Fruit fly (Drosophila melanogaster) S2 (cell line): Measurements from ENCODE around the gene Ca-alpha1T.

Experiments used
- CG8478 ChIP-seq: fragments of >200 bp; optimal IDR thresholded peaks from 2 replicates; lab custom pipeline; 2018
- CTCF ChIP-seq, 2 experiments: fragments of >200 bp; optimal IDR thresholded peaks; 2 replicates each; lab custom pipeline; 2018

- no peak for TF ChIP-seq CG8478 (lab: Kevin White, UChicago)
- TF ChIP-seq CTCF (optimal IDR thresholded peaks at IDR 0.05; lab: Kevin White, UChicago) = no peak
Observed at dm6 chrX:6166784-6167183, 25.5 kb downstream of the Ca-alpha1T start.
